Worm (Caenorhabditis elegans): ENCODE results near the gene srj-53.

- TF ChIP-seq lsy-2 (tag; optimal IDR thresholded peaks at IDR 0.05) (no peak), lin-13 (tag; optimal IDR thresholded peaks at IDR 0.05) (no peak), mep-1 (tag; optimal IDR thresholded peaks at IDR 0.05) (no peak), ztf-11 (tag; optimal IDR thresholded peaks at IDR 0.05) (no peak), elt-1 (tag; optimal IDR thresholded peaks at IDR 0.05; ENCODE audit: borderline replicate concordance, insufficient read depth) (no peak), nhr-12 (tag; optimal IDR thresholded peaks at IDR 0.05) (no peak), unc-62 (GFP tag; optimal IDR thresholded peaks at IDR 0.05) (no peak), nhr-237 (tag; optimal IDR thresholded peaks at IDR 0.05) (no peak), pha-4 (tag; optimal IDR thresholded peaks at IDR 0.05) (no peak), nhr-28 (tag; optimal IDR thresholded peaks at IDR 0.05) (no peak), zip-8 (tag; optimal IDR thresholded peaks at IDR 0.05) (no peak), ham-2 (GFP tag; optimal IDR thresholded peaks at IDR 0.05) (no peak)
Measured at ce11 chrV:738770-739169, 44.2 kb upstream of the srj-53 start, which contains the start of gene srj-24.

All from whole organism, mixed stage, embryonic.